Fruit fly (Drosophila melanogaster) whole organism, embryonic: ENCODE measurements around the gene CG33110.

Source experiments
- ATbp ChIP-seq: fragments of 200-800 bp; sonication (Bioruptor generic); optimal IDR thresholded peaks from 2 replicates; lab custom pipeline; 2017; ENCODE audit warnings: missing biosample characterization, mild to moderate bottlenecking, missing genetic modification characterization, missing genetic modification reagents
- Asciz ChIP-seq: fragments of 200-800 bp; sonication (Bioruptor generic); optimal IDR thresholded peaks from 2 replicates; lab custom pipeline; 2017; ENCODE audit warnings: missing biosample characterization, mild to moderate bottlenecking, missing genetic modification characterization, missing genetic modification reagents
- CG11456 ChIP-seq: fragments of 200-800 bp; sonication (Bioruptor generic); IDR thresholded peaks from 3 replicates; pipeline ENCODE4 v1.3.6; 2022; ENCODE audit warnings: missing biosample characterization, missing genetic modification characterization
- CG11504 ChIP-seq: fragments of 200-800 bp; sonication (Bioruptor generic); optimal IDR thresholded peaks from 3 replicates; lab custom pipeline; 2019; ENCODE audit warnings: missing biosample characterization, mild to moderate bottlenecking, missing genetic modification characterization, moderate library complexity
- CG11696 ChIP-seq: fragments of 200-800 bp; sonication (Bioruptor generic); IDR thresholded peaks from 2 replicates; pipeline ENCODE4 v1.3.6; 2022; ENCODE audit warnings: missing biosample characterization, missing genetic modification characterization
- CG12391 ChIP-seq: fragments of 200-800 bp; sonication (Bioruptor generic); optimal IDR thresholded peaks from 3 replicates; lab custom pipeline; 2018; ENCODE audit warnings: missing biosample characterization, mild to moderate bottlenecking, missing genetic modification characterization, moderate library complexity
- CG14050 ChIP-seq: fragments of 200-800 bp; sonication (Bioruptor generic); IDR thresholded peaks from 3 replicates; pipeline ENCODE4 v1.3.6; 2022; ENCODE audit warnings: missing biosample characterization, missing genetic modification characterization
- CG17328 ChIP-seq: fragments of 200-800 bp; sonication (Bioruptor generic); IDR thresholded peaks from 2 replicates; pipeline ENCODE4 v1.3.6; 2022; ENCODE audit warnings: missing biosample characterization, missing genetic modification characterization
- CG17359 ChIP-seq: fragments of 200-800 bp; sonication (Bioruptor generic); optimal IDR thresholded peaks from 3 replicates; lab custom pipeline; 2018; ENCODE audit warnings: missing biosample characterization, mild to moderate bottlenecking, missing genetic modification characterization, moderate library complexity
- CG2875 ChIP-seq: fragments of 200-800 bp; sonication (Bioruptor generic); optimal IDR thresholded peaks from 2 replicates; lab custom pipeline; 2017; ENCODE audit warnings: missing biosample characterization, mild to moderate bottlenecking, missing genetic modification characterization, missing genetic modification reagents
- CG32767 ChIP-seq: fragments of 200-800 bp; sonication (Bioruptor generic); IDR thresholded peaks from 2 replicates; pipeline ENCODE4 v1.3.6; 2022; ENCODE audit warnings: missing biosample characterization, missing genetic modification characterization
- CG32772 ChIP-seq: fragments of 200-800 bp; sonication (Bioruptor generic); IDR thresholded peaks from 2 replicates; pipeline ENCODE4 v1.3.6; 2022; ENCODE audit warnings: missing biosample characterization, missing genetic modification characterization
- CG4404 ChIP-seq: fragments of 200-800 bp; sonication (Bioruptor generic); IDR thresholded peaks from 2 replicates; pipeline ENCODE4 v1.3.6; 2022; ENCODE audit warnings: missing biosample characterization, missing genetic modification characterization
- CG4730 ChIP-seq: fragments of 200-800 bp; sonication (Bioruptor generic); IDR thresholded peaks from 2 replicates; pipeline ENCODE4 v1.3.6; 2022; ENCODE audit warnings: missing biosample characterization, missing genetic modification characterization
- CG5953 ChIP-seq: fragments of 200-800 bp; sonication (Bioruptor generic); IDR thresholded peaks from 2 replicates; pipeline ENCODE4 v1.3.6; 2022; ENCODE audit warnings: missing biosample characterization, missing genetic modification characterization
- CG6654 ChIP-seq: fragments of 200-800 bp; sonication (Bioruptor generic); optimal IDR thresholded peaks from 2 replicates; lab custom pipeline; 2017; ENCODE audit warnings: missing biosample characterization, mild to moderate bottlenecking, missing genetic modification characterization
- CG6689 ChIP-seq: fragments of 200-800 bp; sonication (Bioruptor generic); IDR thresholded peaks from 2 replicates; pipeline ENCODE4 v1.3.6; 2022; ENCODE audit warnings: missing biosample characterization, missing genetic modification characterization
- CG6813 ChIP-seq: fragments of 200-800 bp; sonication (Bioruptor generic); optimal IDR thresholded peaks from 2 replicates; lab custom pipeline; 2017; ENCODE audit warnings: missing biosample characterization, missing genetic modification characterization, mild to moderate bottlenecking, moderate library complexity, missing genetic modification reagents
- CG7839 ChIP-seq: fragments of 200-800 bp; sonication (Bioruptor generic); optimal IDR thresholded peaks from 3 replicates; lab custom pipeline; 2018; ENCODE audit warnings: missing biosample characterization, mild to moderate bottlenecking, missing genetic modification characterization, moderate library complexity
- CG7963 ChIP-seq: fragments of 200-800 bp; sonication (Bioruptor generic); IDR thresholded peaks from 3 replicates; pipeline ENCODE4 v1.3.6; 2022; ENCODE audit warnings: missing biosample characterization, missing genetic modification characterization; ENCODE audit not compliant: partially characterized antibody
- CG8478 ChIP-seq: fragments of >200 bp; optimal IDR thresholded peaks from 2 replicates; lab custom pipeline; 2018
- Deaf1 ChIP-seq: fragments of 200-800 bp; optimal IDR thresholded peaks from 3 replicates; lab custom pipeline; 2019; ENCODE audit warnings: missing biosample characterization, mild to moderate bottlenecking, missing genetic modification characterization, moderate library complexity
- Dll ChIP-seq: fragments of 200-800 bp; sonication (Bioruptor generic); IDR thresholded peaks from 4 replicates; pipeline ENCODE4 v1.3.6; 2022; ENCODE audit warnings: missing biosample characterization, missing genetic modification characterization; ENCODE audit not compliant: partially characterized antibody
- Ets97D ChIP-seq: fragments of 200-800 bp; sonication (Bioruptor generic); optimal IDR thresholded peaks from 3 replicates; lab custom pipeline; 2016; ENCODE audit warnings: missing biosample characterization, missing genetic modification characterization
- Gsc ChIP-seq: fragments of 200-800 bp; sonication (Bioruptor generic); IDR thresholded peaks from 2 replicates; pipeline ENCODE4 v1.3.6; 2022; ENCODE audit warnings: missing biosample characterization, missing genetic modification characterization
- Gug ChIP-seq: fragments of 200-800 bp; sonication (Bioruptor generic); IDR thresholded peaks from 4 replicates; pipeline ENCODE4 v1.3.6; 2022; ENCODE audit warnings: missing biosample characterization, missing genetic modification characterization
- Hr3 ChIP-seq: fragments of 200-800 bp; sonication (Bioruptor generic); optimal IDR thresholded peaks from 3 replicates; lab custom pipeline; 2016; ENCODE audit warnings: missing biosample characterization, missing genetic modification characterization
- Meics ChIP-seq: fragments of 200-800 bp; sonication (Bioruptor generic); optimal IDR thresholded peaks from 2 replicates; lab custom pipeline; 2017; ENCODE audit warnings: missing biosample characterization, mild to moderate bottlenecking, missing genetic modification characterization
- Rfx ChIP-seq: fragments of 200-800 bp; sonication (Bioruptor generic); IDR thresholded peaks from 2 replicates; pipeline ENCODE4 v1.3.6; 2022; ENCODE audit warnings: missing biosample characterization, missing genetic modification characterization
- Scr ChIP-seq: fragments of 200-800 bp; sonication (Bioruptor generic); IDR thresholded peaks from 2 replicates; pipeline ENCODE4 v1.3.6; 2022; ENCODE audit warnings: missing biosample characterization, missing genetic modification characterization; ENCODE audit not compliant: partially characterized antibody
- Xrp1 ChIP-seq: fragments of 200-800 bp; sonication (Bioruptor generic); IDR thresholded peaks from 2 replicates; pipeline ENCODE4 v1.3.6; 2022; ENCODE audit warnings: missing biosample characterization, missing genetic modification characterization
- ab ChIP-seq: fragments of 200-800 bp; sonication (Bioruptor generic); optimal IDR thresholded peaks from 2 replicates; lab custom pipeline; 2016; ENCODE audit warnings: missing biosample characterization, missing genetic modification characterization
- ash1 ChIP-seq: fragments of 200-800 bp; sonication (Bioruptor generic); optimal IDR thresholded peaks from 2 replicates; lab custom pipeline; 2018; ENCODE audit warnings: missing biosample characterization, mild to moderate bottlenecking, missing genetic modification characterization
- bab2 ChIP-seq: fragments of 200-800 bp; sonication (Bioruptor generic); optimal IDR thresholded peaks from 2 replicates; lab custom pipeline; 2016; ENCODE audit warnings: missing biosample characterization, missing genetic modification characterization
- caup ChIP-seq: fragments of 200-800 bp; sonication (Bioruptor generic); optimal IDR thresholded peaks from 3 replicates; lab custom pipeline; 2017; ENCODE audit warnings: missing biosample characterization, mild to moderate bottlenecking, missing genetic modification characterization, moderate library complexity; ENCODE audit not compliant: severe bottlenecking
- corto ChIP-seq: fragments of 200-800 bp; sonication (Bioruptor generic); optimal IDR thresholded peaks from 2 replicates; lab custom pipeline; 2016; ENCODE audit warnings: missing biosample characterization, mild to moderate bottlenecking, missing genetic modification characterization, moderate library complexity
- disco-r ChIP-seq: fragments of 200-800 bp; sonication (Bioruptor generic); optimal IDR thresholded peaks from 2 replicates; lab custom pipeline; 2016; ENCODE audit warnings: missing biosample characterization, missing genetic modification characterization
- fd96Cb ChIP-seq: fragments of 200-800 bp; sonication (Bioruptor generic); optimal IDR thresholded peaks from 2 replicates; lab custom pipeline; 2018; ENCODE audit warnings: missing biosample characterization, mild to moderate bottlenecking, missing genetic modification characterization, moderate library complexity
- lilli ChIP-seq: fragments of 200-800 bp; sonication (Bioruptor generic); optimal IDR thresholded peaks from 3 replicates; lab custom pipeline; 2016; ENCODE audit warnings: missing biosample characterization, missing genetic modification characterization
- mld ChIP-seq: fragments of 200-800 bp; sonication (Bioruptor generic); IDR thresholded peaks from 3 replicates; pipeline ENCODE4 v1.3.6; 2022; ENCODE audit warnings: missing biosample characterization, missing genetic modification characterization; ENCODE audit not compliant: partially characterized antibody
- oc ChIP-seq: fragments of 200-800 bp; sonication (Bioruptor generic); optimal IDR thresholded peaks from 2 replicates; lab custom pipeline; 2018; ENCODE audit warnings: missing biosample characterization, mild to moderate bottlenecking, missing genetic modification characterization, moderate library complexity
- pnt ChIP-seq: fragments of 200-800 bp; sonication (Bioruptor generic); optimal IDR thresholded peaks from 3 replicates; lab custom pipeline; 2016; ENCODE audit warnings: missing biosample characterization, missing genetic modification characterization
- pzg ChIP-seq: fragments of 200-800 bp; sonication (Bioruptor generic); optimal IDR thresholded peaks from 3 replicates; lab custom pipeline; 2018; ENCODE audit warnings: missing biosample characterization, mild to moderate bottlenecking, missing genetic modification characterization, moderate library complexity
- ro ChIP-seq: fragments of 200-800 bp; sonication (Bioruptor generic); IDR thresholded peaks from 2 replicates; pipeline ENCODE4 v1.3.6; 2022; ENCODE audit warnings: missing biosample characterization, missing genetic modification characterization
- row ChIP-seq: fragments of 200-800 bp; sonication (Bioruptor generic); IDR thresholded peaks from 3 replicates; pipeline ENCODE4 v1.3.6; 2022; ENCODE audit warnings: missing biosample characterization, missing genetic modification characterization
- slp2 ChIP-seq: fragments of 200-800 bp; sonication (Bioruptor generic); optimal IDR thresholded peaks from 2 replicates; lab custom pipeline; 2016; ENCODE audit warnings: missing biosample characterization, missing genetic modification characterization
- vvl ChIP-seq: fragments of 200-800 bp; sonication (Bioruptor generic); IDR thresholded peaks from 2 replicates; pipeline ENCODE4 v1.3.6; 2022; ENCODE audit warnings: missing biosample characterization, missing genetic modification characterization
- wor ChIP-seq: fragments of 200-800 bp; sonication (Bioruptor generic); IDR thresholded peaks from 2 replicates; pipeline ENCODE4 v1.3.6; 2022; ENCODE audit warnings: missing biosample characterization, missing genetic modification characterization
- zen2 ChIP-seq: fragments of 200-800 bp; sonication (Bioruptor generic); IDR thresholded peaks from 3 replicates; pipeline ENCODE4 v1.3.6; 2022; ENCODE audit warnings: missing biosample characterization, missing genetic modification characterization; ENCODE audit not compliant: partially characterized antibody
- zfh1 ChIP-seq: fragments of 200-800 bp; sonication (Bioruptor generic); IDR thresholded peaks from 3 replicates; pipeline ENCODE4 v1.3.6; 2022; ENCODE audit warnings: missing biosample characterization, missing genetic modification characterization

CG33110 gene

DNA sequence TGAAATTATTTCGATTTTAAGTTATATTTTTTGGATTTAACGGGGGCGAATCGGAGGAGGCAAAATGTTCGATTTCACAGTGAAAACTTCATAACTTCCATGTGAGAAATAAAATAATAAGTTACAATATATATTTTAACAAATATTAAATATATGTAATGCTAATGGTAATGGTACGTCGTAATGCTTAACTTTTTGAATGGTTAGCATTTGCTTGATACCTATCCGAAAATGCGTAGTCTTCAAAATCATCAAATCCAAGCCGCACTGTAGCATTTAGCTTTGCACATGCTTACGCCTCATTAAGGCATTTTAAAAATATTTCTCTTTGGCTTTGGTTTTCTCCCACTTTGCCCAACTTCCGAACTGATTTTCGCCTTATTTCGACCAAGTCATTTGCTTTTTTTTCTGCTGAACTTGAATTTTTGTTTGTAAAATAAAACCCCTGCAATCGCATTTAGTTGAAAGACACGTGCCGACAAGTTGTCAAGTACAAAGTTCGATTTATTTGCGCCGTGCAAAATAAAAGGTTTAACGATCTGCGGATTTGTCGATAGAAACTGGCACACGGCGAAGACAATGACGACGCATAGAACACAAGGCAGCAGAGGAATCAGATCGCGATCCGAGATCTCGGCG is 27.1 kb upstream of the CG33110 start (continued):
- TF ChIP-seq ATbp, result no peak
- no peak for TF ChIP-seq CG8478 (lab: Kevin White, UChicago)
- TF ChIP-seq ro (GFP tag; lab: Robert Waterston, UW), result no peak
- 0 out of 2 replicates have a peak, but pooled peaks have one; percentile 22 for TF ChIP-seq CG32772 (GFP tag; lab: Robert Waterston, UW)
- peak; percentile 31 for TF ChIP-seq CG7839 (tag; lab: Kevin White, UChicago)
- TF ChIP-seq bab2, result no peak
- TF ChIP-seq oc (tag; lab: Kevin White, UChicago), result peak; percentile 11
- no peak for TF ChIP-seq CG4404 (GFP tag; lab: Robert Waterston, UW)
- no peak for TF ChIP-seq CG32767
- no peak for TF ChIP-seq Ets97D (GFP tag; lab: Kevin White, UChicago)
- peak; percentile 45; the same call in 1 of the 3 replicates for TF ChIP-seq CG14050
- TF ChIP-seq lilli (GFP tag; lab: Kevin White, UChicago), result no peak
- TF ChIP-seq slp2 (GFP tag; lab: Kevin White, UChicago), result no peak
- TF ChIP-seq CG4730 (GFP tag; lab: Robert Waterston, UW), result no peak
- peak; percentile 34; the same call in 1 of the 2 replicates for TF ChIP-seq CG17328 (GFP tag; lab: Robert Waterston, UW)
- no peak for TF ChIP-seq fd96Cb (tag; lab: Kevin White, UChicago)
- TF ChIP-seq Xrp1, result peak; percentile 45; the same call in 1 of the 2 replicates
- peak; percentile 36 for TF ChIP-seq CG17359 (tag; lab: Kevin White, UChicago)
- TF ChIP-seq Asciz, result no peak
- TF ChIP-seq caup (GFP tag; lab: Kevin White, UChicago), result no peak
- TF ChIP-seq row (GFP tag; lab: Robert Waterston, UW), result peak; percentile 63
- no peak for TF ChIP-seq Hr3
- TF ChIP-seq CG2875 (GFP tag; lab: Kevin White, UChicago), result no peak
- TF ChIP-seq zfh1 (GFP tag; lab: Robert Waterston, UW), result no peak
- TF ChIP-seq disco-r (GFP tag; lab: Kevin White, UChicago), result no peak
- no peak for TF ChIP-seq Gug
- TF ChIP-seq Rfx (GFP tag; lab: Robert Waterston, UW), result peak; percentile 14; the same call in 1 of the 2 replicates
- no peak for TF ChIP-seq wor (GFP tag; lab: Robert Waterston, UW)
- TF ChIP-seq Gsc (GFP tag; lab: Robert Waterston, UW), result no peak
- TF ChIP-seq Meics, result peak; percentile 22
- TF ChIP-seq zen2 (GFP tag; lab: Robert Waterston, UW), result no peak
- no peak for TF ChIP-seq CG6813 (GFP tag; lab: Kevin White, UChicago)
- TF ChIP-seq mld (GFP tag; lab: Robert Waterston, UW), result no peak
- no peak for TF ChIP-seq CG11456 (GFP tag; lab: Robert Waterston, UW)
- peak; percentile 57 for TF ChIP-seq vvl
- no peak for TF ChIP-seq Dll (GFP tag; lab: Robert Waterston, UW)
- TF ChIP-seq ash1 (GFP tag; lab: Kevin White, UChicago), result no peak
- TF ChIP-seq CG7963, result no peak
- TF ChIP-seq CG5953 (GFP tag; lab: Robert Waterston, UW), result no peak
- no peak for TF ChIP-seq CG6689 (GFP tag; lab: Robert Waterston, UW)
- TF ChIP-seq pzg, result no peak
- no peak for TF ChIP-seq CG12391 (tag; lab: Kevin White, UChicago)
- TF ChIP-seq CG11504 (tag; lab: Kevin White, UChicago), result peak; percentile 53
- no peak for TF ChIP-seq corto
- no peak for TF ChIP-seq CG11696 (GFP tag; lab: Robert Waterston, UW)
- TF ChIP-seq Scr (GFP tag; lab: Robert Waterston, UW), result no peak
- TF ChIP-seq pnt, result no peak
- TF ChIP-seq Deaf1 (tag; lab: Kevin White, UChicago), result no peak
- TF ChIP-seq CG6654 (GFP tag; lab: Kevin White, UChicago), result no peak
- no peak for TF ChIP-seq ab (GFP tag; lab: Kevin White, UChicago)
